Worm (Caenorhabditis elegans): ENCODE measurements around the gene slc-36.3.

The slc-36.3 gene

ce11 chrV:20558270-20558669 lies 14.3 kb upstream of the slc-36.3 start, which contains the start of gene abf-4:
Gene abf-4, minus strand, starts transcription at chrV:20558370.
- TF ChIP-seq med-1 (GFP tag; optimal IDR thresholded peaks at IDR 0.05; ENCODE audit: insufficient read depth) (no peak), klf-2 (GFP tag; conservative IDR thresholded peaks at IDR 0.05) (no peak), ref-1 (GFP tag; conservative IDR thresholded peaks at IDR 0.05) (no peak), T22C8.4 (GFP tag; IDR thresholded peaks at IDR 0.05) (no peak), cog-1 (tag; optimal IDR thresholded peaks at IDR 0.05) (no peak), ztf-23 (GFP tag; IDR thresholded peaks at IDR 0.05) (no peak), tab-1 (GFP tag; IDR thresholded peaks at IDR 0.05) (no peak), flt-1 (GFP tag; IDR thresholded peaks at IDR 0.05) (no peak), ztf-29 (GFP tag; IDR thresholded peaks at IDR 0.05) (no peak)

ce11 chrV:20556260-20556659 lies 12.3 kb upstream of the slc-36.3 start, which contains the start of gene Y38H6C.23:
Gene Y38H6C.23, minus strand, starts transcription at chrV:20556360.
- TF ChIP-seq ztf-29 (GFP tag; IDR thresholded peaks at IDR 0.05), result no peak
- TF ChIP-seq ztf-23 (GFP tag; IDR thresholded peaks at IDR 0.05), result no peak
- TF ChIP-seq cog-1 (tag; optimal IDR thresholded peaks at IDR 0.05), result no peak
- no peak for TF ChIP-seq tab-1 (GFP tag; IDR thresholded peaks at IDR 0.05)
- TF ChIP-seq T22C8.4 (GFP tag; IDR thresholded peaks at IDR 0.05), result no peak
- TF ChIP-seq ref-1 (GFP tag; conservative IDR thresholded peaks at IDR 0.05), result no peak
- no peak for TF ChIP-seq flt-1 (GFP tag; IDR thresholded peaks at IDR 0.05)
- no peak for TF ChIP-seq klf-2 (GFP tag; conservative IDR thresholded peaks at IDR 0.05)
- TF ChIP-seq med-1 (GFP tag; optimal IDR thresholded peaks at IDR 0.05; ENCODE audit: insufficient read depth), result no peak

- TF ChIP-seq ztf-29 (GFP tag; IDR thresholded peaks at IDR 0.05) (no peak), med-1 (GFP tag; optimal IDR thresholded peaks at IDR 0.05; ENCODE audit: insufficient read depth) (no peak), klf-2 (GFP tag; conservative IDR thresholded peaks at IDR 0.05) (no peak), ref-1 (GFP tag; conservative IDR thresholded peaks at IDR 0.05) (no peak), tab-1 (GFP tag; IDR thresholded peaks at IDR 0.05) (no peak), T22C8.4 (GFP tag; IDR thresholded peaks at IDR 0.05) (no peak), cog-1 (tag; optimal IDR thresholded peaks at IDR 0.05) (no peak), ztf-23 (GFP tag; IDR thresholded peaks at IDR 0.05) (no peak), flt-1 (GFP tag; IDR thresholded peaks at IDR 0.05) (no peak)
These were observed 11.1 kb upstream of the slc-36.3 start, which contains the start of gene Y38H6C.21 for ce11 chrV:20555120-20555519. Gene Y38H6C.21, minus strand, starts transcription at chrV:20555267.

- TF ChIP-seq ztf-23 (GFP tag; IDR thresholded peaks at IDR 0.05), result no peak
- no peak for TF ChIP-seq T22C8.4 (GFP tag; IDR thresholded peaks at IDR 0.05)
- TF ChIP-seq cog-1 (tag; optimal IDR thresholded peaks at IDR 0.05), result no peak
- TF ChIP-seq ref-1 (GFP tag; conservative IDR thresholded peaks at IDR 0.05), result no peak
- TF ChIP-seq med-1 (GFP tag; optimal IDR thresholded peaks at IDR 0.05; ENCODE audit: insufficient read depth), result no peak
- no peak for TF ChIP-seq tab-1 (GFP tag; IDR thresholded peaks at IDR 0.05)
- TF ChIP-seq ztf-29 (GFP tag; IDR thresholded peaks at IDR 0.05), result no peak
- no peak for TF ChIP-seq flt-1 (GFP tag; IDR thresholded peaks at IDR 0.05)
- no peak for TF ChIP-seq klf-2 (GFP tag; conservative IDR thresholded peaks at IDR 0.05)
These were observed 9.0 kb upstream of the slc-36.3 start, which contains the start of gene vmo-1 for ce11 chrV:20552971-20553370. Gene vmo-1, minus strand, starts transcription at chrV:20553071.

ce11 chrV:20551096-20551495 lies 7.1 kb upstream of the slc-36.3 start, which contains the start of gene Y38H6C.20:
Gene Y38H6C.20, minus strand, starts transcription at chrV:20551196.
- TF ChIP-seq tab-1 (GFP tag; IDR thresholded peaks at IDR 0.05) (no peak), med-1 (GFP tag; optimal IDR thresholded peaks at IDR 0.05; ENCODE audit: insufficient read depth) (no peak), ztf-29 (GFP tag; IDR thresholded peaks at IDR 0.05) (no peak), flt-1 (GFP tag; IDR thresholded peaks at IDR 0.05) (no peak), cog-1 (tag; optimal IDR thresholded peaks at IDR 0.05) (no peak), ref-1 (GFP tag; conservative IDR thresholded peaks at IDR 0.05) (no peak), klf-2 (GFP tag; conservative IDR thresholded peaks at IDR 0.05) (no peak), T22C8.4 (GFP tag; IDR thresholded peaks at IDR 0.05) (no peak), ztf-23 (GFP tag; IDR thresholded peaks at IDR 0.05) (no peak)

- TF ChIP-seq klf-2 (GFP tag; conservative IDR thresholded peaks at IDR 0.05), result no peak
These were observed 3.1 kb upstream of the slc-36.3 start, which contains the start of gene Y38H6C.18 for ce11 chrV:20547048-20547447. Gene Y38H6C.18, minus strand, starts transcription at chrV:20547148.

ce11 chrV:20545742-20546141 lies 1.8 kb upstream of the slc-36.3 start:
- no peak for TF ChIP-seq ztf-29 (GFP tag; IDR thresholded peaks at IDR 0.05)

ce11 chrV:20544610-20545009 lies 618 bp upstream of the slc-36.3 start:
- TF ChIP-seq flt-1 (GFP tag; IDR thresholded peaks at IDR 0.05), result no peak

- TF ChIP-seq T22C8.4 (GFP tag; IDR thresholded peaks at IDR 0.05) (no peak), med-1 (GFP tag; optimal IDR thresholded peaks at IDR 0.05; ENCODE audit: insufficient read depth) (no peak), tab-1 (GFP tag; IDR thresholded peaks at IDR 0.05) (no peak), flt-1 (GFP tag; IDR thresholded peaks at IDR 0.05) (no peak), ztf-29 (GFP tag; IDR thresholded peaks at IDR 0.05) (no peak), ref-1 (GFP tag; conservative IDR thresholded peaks at IDR 0.05) (no peak), ztf-23 (GFP tag; IDR thresholded peaks at IDR 0.05) (no peak), cog-1 (tag; optimal IDR thresholded peaks at IDR 0.05) (no peak), klf-2 (GFP tag; conservative IDR thresholded peaks at IDR 0.05) (no peak)
These were observed 4.9 kb downstream of the slc-36.3 start, which contains the start of gene Y38H6C.16 for ce11 chrV:20539055-20539454. Gene Y38H6C.16, minus strand, starts transcription at chrV:20539347.

- TF ChIP-seq ztf-23 (GFP tag; IDR thresholded peaks at IDR 0.05), result no peak
- TF ChIP-seq tab-1 (GFP tag; IDR thresholded peaks at IDR 0.05), result no peak
- TF ChIP-seq cog-1 (tag; optimal IDR thresholded peaks at IDR 0.05), result no peak
- TF ChIP-seq flt-1 (GFP tag; IDR thresholded peaks at IDR 0.05), result no peak
- no peak for TF ChIP-seq ref-1 (GFP tag; conservative IDR thresholded peaks at IDR 0.05)
- TF ChIP-seq ztf-29 (GFP tag; IDR thresholded peaks at IDR 0.05), result no peak
- no peak for TF ChIP-seq T22C8.4 (GFP tag; IDR thresholded peaks at IDR 0.05)
These were observed 7.8 kb downstream of the slc-36.3 start, which contains the start of gene Y38H6C.15 for ce11 chrV:20536208-20536607. Gene Y38H6C.15, minus strand, starts transcription at chrV:20536308.
